Fruit fly (Drosophila melanogaster): ENCODE results near the gene CG8750.

The CG8750 gene

dm6 chr3L:13865484-13865883, 22.7 kb upstream of the CG8750 start (continued):
- TF ChIP-seq CG18476 (GFP tag; optimal IDR thresholded peaks at IDR 0.05): peak; percentile 23
- peak; percentile 72 for TF ChIP-seq CG12769 (tag; optimal IDR thresholded peaks at IDR 0.05)
- no peak for TF ChIP-seq Lpt (GFP tag; optimal IDR thresholded peaks at IDR 0.05)
- TF ChIP-seq ara (GFP tag; IDR thresholded peaks at IDR 0.05): peak; percentile 53
- no peak for TF ChIP-seq mirr (GFP tag; optimal IDR thresholded peaks at IDR 0.05)
- TF ChIP-seq B-H2 (GFP tag; optimal IDR thresholded peaks at IDR 0.05): no peak
- no peak for TF ChIP-seq zfh2 (GFP tag; optimal IDR thresholded peaks at IDR 0.05)
- TF ChIP-seq CG13123 (GFP tag; optimal IDR thresholded peaks at IDR 0.05): peak; percentile 47
- no peak for TF ChIP-seq dysf (GFP tag; IDR thresholded peaks at IDR 0.05)
- TF ChIP-seq Asciz (GFP tag; optimal IDR thresholded peaks at IDR 0.05): peak; percentile 92
- TF ChIP-seq tap (tag; optimal IDR thresholded peaks at IDR 0.05): peak; percentile 77
- TF ChIP-seq HLH54F (GFP tag; optimal IDR thresholded peaks at IDR 0.05): no peak
- no peak for TF ChIP-seq H2.0 (GFP tag; IDR thresholded peaks at IDR 0.05)
- TF ChIP-seq twi (tag; optimal IDR thresholded peaks at IDR 0.05): peak; percentile 70
- TF ChIP-seq CG7357 (GFP tag; IDR thresholded peaks at IDR 0.05): no peak
- TF ChIP-seq CG11085 (GFP tag; IDR thresholded peaks at IDR 0.05): no peak
- TF ChIP-seq fd96Cb (tag; optimal IDR thresholded peaks at IDR 0.05): peak; percentile 65
- no peak for TF ChIP-seq emc (GFP tag; optimal IDR thresholded peaks at IDR 0.05)
- peak; percentile 68 for TF ChIP-seq Sox102F (GFP tag; optimal IDR thresholded peaks at IDR 0.05)
- peak; percentile 8 for TF ChIP-seq CG30403 (GFP tag; optimal IDR thresholded peaks at IDR 0.05)
- no peak for TF ChIP-seq CG14667 (GFP tag; IDR thresholded peaks at IDR 0.05)
- TF ChIP-seq CG13775 (GFP tag; optimal IDR thresholded peaks at IDR 0.05): no peak
- TF ChIP-seq eve (GFP tag; optimal IDR thresholded peaks at IDR 0.05): peak in 1 of 2 experiments; percentile 39
- TF ChIP-seq jigr1 (GFP tag; IDR thresholded peaks at IDR 0.05): no peak
- TF ChIP-seq CG2889 (GFP tag; IDR thresholded peaks at IDR 0.05): no peak
- peak in 1 of 2 experiments; percentile 88 for TF ChIP-seq bsh (GFP tag; optimal IDR thresholded peaks at IDR 0.05)
- no peak for TF ChIP-seq CG3995 (GFP tag; optimal IDR thresholded peaks at IDR 0.05)
- peak; percentile 81 for TF ChIP-seq CG1529 (GFP tag; optimal IDR thresholded peaks at IDR 0.05)
- TF ChIP-seq pan (optimal IDR thresholded peaks at IDR 0.05): no peak
- TF ChIP-seq pan (GFP tag; optimal IDR thresholded peaks at IDR 0.05 in 1 of 2, IDR thresholded peaks at IDR 0.05 in 1 of 2): no peak
- peak; percentile 55 for TF ChIP-seq CG2116 (GFP tag; optimal IDR thresholded peaks at IDR 0.05)
- TF ChIP-seq ewg (GFP tag; optimal IDR thresholded peaks at IDR 0.05): peak; percentile 61
- TF ChIP-seq CoRest (tag; optimal IDR thresholded peaks at IDR 0.05): peak; percentile 76
- TF ChIP-seq oc (tag; optimal IDR thresholded peaks at IDR 0.05): peak; percentile 85
- TF ChIP-seq dan (GFP tag; IDR thresholded peaks at IDR 0.05): no peak
- TF ChIP-seq sob (GFP tag; IDR thresholded peaks at IDR 0.05): 0 out of 2 replicates have a peak, but pooled peaks have one; percentile 14
- peak; percentile 24 for TF ChIP-seq cato (GFP tag; optimal IDR thresholded peaks at IDR 0.05; ENCODE audit: borderline replicate concordance)
- TF ChIP-seq kay (GFP tag; optimal IDR thresholded peaks at IDR 0.05): peak; percentile 15
- TF ChIP-seq yki (optimal IDR thresholded peaks at IDR 0.05): no peak
- no peak for TF ChIP-seq D (optimal IDR thresholded peaks at IDR 0.05)
- TF ChIP-seq D (GFP tag; optimal IDR thresholded peaks at IDR 0.05): peak; percentile 79
- TF ChIP-seq Nf-YC (tag; optimal IDR thresholded peaks at IDR 0.05): no peak
- TF ChIP-seq D19A (tag; optimal IDR thresholded peaks at IDR 0.05): peak; percentile 65
- peak; percentile 49 for TF ChIP-seq Mad (GFP tag; optimal IDR thresholded peaks at IDR 0.05)
- TF ChIP-seq sc (optimal IDR thresholded peaks at IDR 0.05): no peak
- peak; percentile 82 for TF ChIP-seq sc (GFP tag; optimal IDR thresholded peaks at IDR 0.05)
- no peak for TF ChIP-seq gcm2 (GFP tag; optimal IDR thresholded peaks at IDR 0.05)
- 0 out of 3 replicates have a peak, but pooled peaks have one; percentile 54 for TF ChIP-seq ken (GFP tag; IDR thresholded peaks at IDR 0.05)
- TF ChIP-seq CG12744 (GFP tag; optimal IDR thresholded peaks at IDR 0.05): no peak
- no peak for TF ChIP-seq nerfin-1 (tag; optimal IDR thresholded peaks at IDR 0.05)
- TF ChIP-seq p53 (GFP tag; optimal IDR thresholded peaks at IDR 0.05): peak; percentile 24
- TF ChIP-seq CG1024 (GFP tag; IDR thresholded peaks at IDR 0.05): peak; percentile 11; the same call in 1 of the 2 replicates
- no peak for TF ChIP-seq cad (GFP tag; optimal IDR thresholded peaks at IDR 0.05)
- no peak for TF ChIP-seq h (optimal IDR thresholded peaks at IDR 0.05)

Measured in whole organism, embryonic.